Worm (Caenorhabditis elegans) whole organism, young adult: ENCODE results near the gene srh-78.

Source experiments
- B0035.1 ChIP-seq: sonication (generic microtip); optimal IDR thresholded peaks from 2 replicates; lab custom pipeline; 2016; ENCODE audit warnings: missing genetic modification characterization, mild to moderate bottlenecking, missing compliant biosample characterization, missing genotype, missing genetic modification reagents
- akir-1 ChIP-seq: fragments of 200-800 bp; sonication (Bioruptor generic); optimal IDR thresholded peaks from 2 replicates; lab custom pipeline; 2018; ENCODE audit warnings: mild to moderate bottlenecking, missing genetic modification characterization, moderate library complexity, missing compliant biosample characterization
- ama-1 ChIP-seq, 3 experiments: fragments of 150-350 bp in 1 of 3; sonication (generic microtip) in 2 of 3; optimal IDR thresholded peaks; 2 replicates each; lab custom pipeline; 2014 to 2018; ENCODE audit warnings: missing biosample characterization in 2 of 3, missing genetic modification characterization in 2 of 3, missing genetic modification reagents in 2 of 3
- attf-3 ChIP-seq: fragments of 200-800 bp; sonication (Bioruptor generic); conservative IDR thresholded peaks from 2 replicates; pipeline ENCODE4 v1.3.6; 2022; ENCODE audit warnings: missing genetic modification reagents, missing genetic modification characterization, missing compliant biosample characterization
- ceh-91 ChIP-seq: fragments of 200-800 bp; sonication (Bioruptor generic); IDR thresholded peaks from 2 replicates; pipeline ENCODE4 v1.3.6; 2022; ENCODE audit warnings: missing genetic modification reagents, missing genetic modification characterization, missing compliant biosample characterization
- hlh-26 ChIP-seq: fragments of 200-800 bp; sonication (Bioruptor generic); conservative IDR thresholded peaks from 2 replicates; pipeline ENCODE4 v1.3.6; 2022; ENCODE audit warnings: missing genetic modification reagents, missing genetic modification characterization, missing compliant biosample characterization
- lin-40 ChIP-seq: sonication (generic microtip); optimal IDR thresholded peaks from 2 replicates; lab custom pipeline; 2016; ENCODE audit warnings: missing genetic modification characterization, mild to moderate bottlenecking, missing compliant biosample characterization, missing genotype, missing genetic modification reagents
- unc-62 ChIP-seq: fragments of 150-350 bp; optimal IDR thresholded peaks from 2 replicates; lab custom pipeline; 2014; ENCODE audit warnings: missing biosample characterization, missing genetic modification reagents, missing genetic modification characterization
- ztf-18 ChIP-seq: sonication (generic microtip); optimal IDR thresholded peaks from 2 replicates; lab custom pipeline; 2016; ENCODE audit warnings: missing genotype, mild to moderate bottlenecking, missing genetic modification characterization, missing compliant biosample characterization

ce11 chrV:211388-212168, 5.4 kb upstream of the srh-78 start:
- no peak for TF ChIP-seq lin-40 (tag; lab: Kevin White, UChicago)
- no peak for TF ChIP-seq ztf-18 (tag; lab: Kevin White, UChicago)
- no peak for TF ChIP-seq unc-62 (GFP tag; lab: Kevin White, UChicago)
- TF ChIP-seq attf-3 (GFP tag; lab: Robert Waterston, UW) = no peak
- TF ChIP-seq akir-1 (GFP tag; lab: Kevin White, UChicago) = no peak
- no peak for TF ChIP-seq ceh-91 (GFP tag; lab: Robert Waterston, UW)
- TF ChIP-seq hlh-26 = no peak
- no peak for TF ChIP-seq ama-1 (optimal IDR thresholded peaks at IDR 0.05; lab: Kevin White, UChicago)
- TF ChIP-seq ama-1 (GFP tag; optimal IDR thresholded peaks at IDR 0.05; lab: Kevin White, UChicago) = no peak
- TF ChIP-seq B0035.1 (tag; lab: Kevin White, UChicago) = no peak
